Fruit fly (Drosophila melanogaster) whole organism, wandering third instar larva: ENCODE measurements around the gene Gli.

Source experiments
- Abd-B ChIP-seq: fragments of >200 bp; optimal IDR thresholded peaks from 2 replicates; lab custom pipeline; 2017; ENCODE audit warnings: missing biosample characterization, missing genetic modification characterization
- CG32264 ChIP-seq: fragments of 200-800 bp; sonication (Bioruptor generic); optimal IDR thresholded peaks from 2 replicates; lab custom pipeline; 2016; ENCODE audit warnings: missing biosample characterization, missing genetic modification characterization
- CG9705 ChIP-seq: fragments of 200-800 bp; sonication (Bioruptor generic); optimal IDR thresholded peaks from 2 replicates; lab custom pipeline; 2018; ENCODE audit warnings: missing biosample characterization, mild to moderate bottlenecking, missing genetic modification characterization
- Dfd ChIP-seq: fragments of >200 bp; optimal IDR thresholded peaks from 2 replicates; lab custom pipeline; 2017; ENCODE audit warnings: missing biosample characterization, missing genetic modification characterization
- Dif ChIP-seq: fragments of 200-275, 200-300 bp; sonication (Bioruptor generic); optimal IDR thresholded peaks from 2 replicates; lab custom pipeline; 2018; ENCODE audit warnings: missing biosample characterization, missing genetic modification characterization; ENCODE audit not compliant: partially characterized antibody
- GATAd ChIP-seq: sonication (Bioruptor generic); optimal IDR thresholded peaks from 2 replicates; lab custom pipeline; 2016; ENCODE audit warnings: missing biosample characterization, missing genetic modification characterization
- HLH106 ChIP-seq: fragments of 200-800 bp; optimal IDR thresholded peaks from 3 replicates; lab custom pipeline; 2019; ENCODE audit warnings: missing biosample characterization, mild to moderate bottlenecking, missing genetic modification characterization, moderate library complexity
- Hnf4 ChIP-seq: fragments of 200-800 bp; sonication (Bioruptor generic); optimal IDR thresholded peaks from 2 replicates; lab custom pipeline; 2016; ENCODE audit warnings: missing biosample characterization, mild to moderate bottlenecking, missing genetic modification characterization
- Hr78 ChIP-seq: fragments of >200 bp; optimal IDR thresholded peaks from 2 replicates; lab custom pipeline; 2017; ENCODE audit warnings: missing biosample characterization, missing genetic modification characterization
- Hr83 ChIP-seq: fragments of 200-300 bp; sonication (Bioruptor generic); optimal IDR thresholded peaks from 2 replicates; lab custom pipeline; 2016; ENCODE audit warnings: missing biosample characterization, mild to moderate bottlenecking, missing genetic modification characterization, moderate library complexity; ENCODE audit not compliant: poor library complexity, severe bottlenecking
- Jra ChIP-seq: sonication (Bioruptor generic); optimal IDR thresholded peaks from 2 replicates; lab custom pipeline; 2016; ENCODE audit warnings: missing biosample characterization, missing genetic modification characterization
- Mio ChIP-seq: sonication (Bioruptor generic); optimal IDR thresholded peaks from 2 replicates; lab custom pipeline; 2016; ENCODE audit warnings: missing biosample characterization, missing genetic modification characterization
- Myc ChIP-seq: fragments of >200 bp; optimal IDR thresholded peaks from 2 replicates; lab custom pipeline; 2017
- OdsH ChIP-seq: fragments of 200-800 bp; sonication (Bioruptor generic); optimal IDR thresholded peaks from 2 replicates; lab custom pipeline; 2016; ENCODE audit warnings: missing biosample characterization, mild to moderate bottlenecking, missing genetic modification characterization
- Rel ChIP-seq, 2 experiments: fragments of 200-800 bp; sonication (Bioruptor generic) in 1 of 2; optimal IDR thresholded peaks; 2 replicates in 1 of 2; 3 replicates in 1 of 2; lab custom pipeline; 2016 to 2019; ENCODE audit warnings: mild to moderate bottlenecking in 2 of 2, missing biosample characterization in 2 of 2, missing genetic modification characterization in 2 of 2, moderate library complexity in 1 of 2
- Sp1 ChIP-seq: fragments of 200-800 bp; sonication (Bioruptor generic); optimal IDR thresholded peaks from 3 replicates; lab custom pipeline; 2019; ENCODE audit warnings: missing biosample characterization, mild to moderate bottlenecking, missing genetic modification characterization, moderate library complexity
- Vsx2 ChIP-seq: fragments of 200-300, 225-300 bp; sonication (Bioruptor generic); optimal IDR thresholded peaks from 2 replicates; lab custom pipeline; 2018; ENCODE audit warnings: missing biosample characterization, missing genetic modification characterization; ENCODE audit not compliant: partially characterized antibody
- br ChIP-seq: fragments of 200-800 bp; sonication (Bioruptor generic); optimal IDR thresholded peaks from 2 replicates; lab custom pipeline; 2016; ENCODE audit warnings: missing biosample characterization, missing genetic modification characterization
- brk ChIP-seq: fragments of 200-800 bp; sonication (Bioruptor generic); optimal IDR thresholded peaks from 2 replicates; lab custom pipeline; 2016; ENCODE audit warnings: missing biosample characterization, mild to moderate bottlenecking, missing genetic modification characterization
- dl ChIP-seq, 2 experiments: fragments of 175-275, 200-275 bp in 1 of 2; fragments of 200-275 bp in 1 of 2; sonication (Bioruptor generic); optimal IDR thresholded peaks; lab custom pipeline; 2018; ENCODE audit warnings: mild to moderate bottlenecking in 2 of 2, missing biosample characterization in 2 of 2, missing genetic modification characterization in 2 of 2, moderate library complexity in 2 of 2; ENCODE audit not compliant: partially characterized antibody in 2 of 2, insufficient read depth in 1 of 2
- dmrt93B ChIP-seq: fragments of 200-800 bp; sonication (Bioruptor generic); optimal IDR thresholded peaks from 2 replicates; lab custom pipeline; 2018; ENCODE audit warnings: missing biosample characterization, mild to moderate bottlenecking, missing genetic modification characterization
- ey ChIP-seq: fragments of 200-800 bp; sonication (Bioruptor generic); optimal IDR thresholded peaks from 2 replicates; lab custom pipeline; 2016; ENCODE audit warnings: missing biosample characterization, missing genetic modification characterization
- foxo ChIP-seq, 2 experiments: fragments of 200-800 bp; sonication (Bioruptor generic); optimal IDR thresholded peaks; 2 replicates in 1 of 2; 3 replicates in 1 of 2; lab custom pipeline; 2016 to 2017; ENCODE audit warnings: missing biosample characterization in 2 of 2, missing genetic modification characterization in 2 of 2
- fru ChIP-seq: fragments of 200-800 bp; sonication (Bioruptor generic); optimal IDR thresholded peaks from 3 replicates; lab custom pipeline; 2016; ENCODE audit warnings: missing biosample characterization, mild to moderate bottlenecking, missing genetic modification characterization
- h ChIP-seq: fragments of 200-800 bp; sonication (Bioruptor generic); optimal IDR thresholded peaks from 3 replicates; lab custom pipeline; 2016; ENCODE audit warnings: missing biosample characterization, mild to moderate bottlenecking, missing genetic modification characterization
- jim ChIP-seq: fragments of 175-275, 200-325 bp; sonication (Bioruptor generic); optimal IDR thresholded peaks from 2 replicates; lab custom pipeline; 2016; ENCODE audit warnings: missing biosample characterization, mild to moderate bottlenecking, missing genetic modification characterization
- psq ChIP-seq: fragments of 200-800 bp; sonication (Bioruptor generic); optimal IDR thresholded peaks from 3 replicates; lab custom pipeline; 2017; ENCODE audit warnings: missing biosample characterization, mild to moderate bottlenecking, missing genetic modification characterization, moderate library complexity
- rgr ChIP-seq: fragments of 200-800 bp; sonication (Bioruptor generic); optimal IDR thresholded peaks from 3 replicates; lab custom pipeline; 2016; ENCODE audit warnings: missing biosample characterization, mild to moderate bottlenecking, missing genetic modification characterization
- sage ChIP-seq: fragments of 200-800 bp; sonication (Bioruptor generic); optimal IDR thresholded peaks from 2 replicates; lab custom pipeline; 2016; ENCODE audit warnings: missing biosample characterization, mild to moderate bottlenecking, missing genetic modification characterization
- sv ChIP-seq: fragments of 200-800 bp; sonication (Bioruptor generic); optimal IDR thresholded peaks from 3 replicates; lab custom pipeline; 2016; ENCODE audit warnings: missing biosample characterization, missing genetic modification characterization
- usp ChIP-seq: fragments of >200 bp; optimal IDR thresholded peaks from 2 replicates; lab custom pipeline; 2017; ENCODE audit warnings: missing biosample characterization, missing genetic modification characterization
- woc ChIP-seq: sonication (Bioruptor generic); optimal IDR thresholded peaks from 2 replicates; lab custom pipeline; 2016; ENCODE audit warnings: missing biosample characterization, mild to moderate bottlenecking, missing genetic modification characterization

The Gli gene

dm6 chr2L:15742976-15743375 is 19.6 kb downstream of the Gli start:
- TF ChIP-seq Myc (no peak), Rel (GFP tag; optimal IDR thresholded peaks at IDR 0.05; lab: Kevin White, UChicago) (no peak), Rel (tag; optimal IDR thresholded peaks at IDR 0.05; lab: Kevin White, UChicago) (no peak), CG32264 (GFP tag; lab: Kevin White, UChicago) (no peak), usp (GFP tag; lab: Kevin White, UChicago) (no peak), OdsH (GFP tag; lab: Kevin White, UChicago) (no peak), Dfd (GFP tag; lab: Kevin White, UChicago) (no peak), Dif (GFP tag; lab: Kevin White, UChicago) (no peak), psq (GFP tag; lab: Kevin White, UChicago) (no peak), Jra (GFP tag; lab: Kevin White, UChicago) (no peak), br (GFP tag; lab: Kevin White, UChicago) (no peak), foxo (GFP tag; optimal IDR thresholded peaks at IDR 0.05; lab: Kevin White, UChicago) (no peak), Vsx2 (no peak), GATAd (no peak)

- TF ChIP-seq Abd-B (GFP tag; lab: Kevin White, UChicago) (no peak), Sp1 (GFP tag; lab: Kevin White, UChicago) (no peak), OdsH (GFP tag; lab: Kevin White, UChicago) (no peak), HLH106 (tag; lab: Kevin White, UChicago) (no peak), GATAd (no peak), CG9705 (GFP tag; lab: Kevin White, UChicago) (no peak), fru (GFP tag; lab: Kevin White, UChicago) (no peak), ey (GFP tag; lab: Kevin White, UChicago) (no peak), dmrt93B (no peak), h (GFP tag; lab: Kevin White, UChicago) (no peak), Hr83 (GFP tag; lab: Kevin White, UChicago) (no peak), sage (no peak), Vsx2 (no peak)
Observed at dm6 chr2L:15741418-15741817, 21.1 kb downstream of the Gli start.

dm6 chr2L:15740918-15741317 is 21.6 kb downstream of the Gli start:
- TF ChIP-seq Hr78 (GFP tag; lab: Kevin White, UChicago) (no peak), Hnf4 (GFP tag; lab: Kevin White, UChicago) (no peak), woc (GFP tag; lab: Kevin White, UChicago) (no peak), Myc (no peak), Dif (GFP tag; lab: Kevin White, UChicago) (no peak), dl (GFP tag; optimal IDR thresholded peaks at IDR 0.05; lab: Kevin White, UChicago; ENCODE audit: insufficient read depth in 1 of 2, partially characterized antibody in 2 of 2) (no peak)

dm6 chr2L:15735918-15736317 is 26.6 kb downstream of the Gli start:
- no peak for TF ChIP-seq dl (GFP tag; optimal IDR thresholded peaks at IDR 0.05; lab: Kevin White, UChicago; ENCODE audit: insufficient read depth in 1 of 2, partially characterized antibody in 2 of 2)
- TF ChIP-seq jim (GFP tag; lab: Kevin White, UChicago): no peak
- no peak for TF ChIP-seq Mio
- TF ChIP-seq Rel (GFP tag; optimal IDR thresholded peaks at IDR 0.05; lab: Kevin White, UChicago): no peak
- peak; percentile 34 for TF ChIP-seq Rel (tag; optimal IDR thresholded peaks at IDR 0.05; lab: Kevin White, UChicago)
- TF ChIP-seq rgr (GFP tag; lab: Kevin White, UChicago): no peak
- TF ChIP-seq, all 38 proteins: peak for 1

dm6 chr2L:15731687-15732086 is 30.9 kb downstream of the Gli start:
- TF ChIP-seq jim (GFP tag; lab: Kevin White, UChicago) (no peak), woc (GFP tag; lab: Kevin White, UChicago) (no peak), Rel (GFP tag; optimal IDR thresholded peaks at IDR 0.05; lab: Kevin White, UChicago) (no peak), Rel (tag; optimal IDR thresholded peaks at IDR 0.05; lab: Kevin White, UChicago) (no peak), sv (GFP tag; lab: Kevin White, UChicago) (no peak), brk (GFP tag; lab: Kevin White, UChicago) (no peak), CG9705 (GFP tag; lab: Kevin White, UChicago) (no peak)
